Worm (Caenorhabditis elegans) whole organism, young adult: ENCODE measurements around the gene F44F4.9.
"Not testable (repeated sequence)": the region's sequence is repeated elsewhere in the genome, so short reads cannot be mapped to it uniquely, and the experiment has no call there.

Experiments used
- F57C9.4 ChIP-seq: sonication (generic microtip); optimal IDR thresholded peaks from 2 replicates; lab custom pipeline; 2017; ENCODE audit warnings: mild to moderate bottlenecking, missing genetic modification characterization, missing compliant biosample characterization
- T07F8.4 ChIP-seq: sonication (generic microtip); optimal IDR thresholded peaks from 2 replicates; lab custom pipeline; 2016; ENCODE audit warnings: mild to moderate bottlenecking, missing genetic modification characterization, moderate library complexity, missing compliant biosample characterization
- ama-1 ChIP-seq, 3 experiments: fragments of 150-350 bp in 1 of 3; sonication (generic microtip) in 2 of 3; optimal IDR thresholded peaks; 2 replicates each; lab custom pipeline; 2014 to 2018; ENCODE audit warnings: missing biosample characterization in 2 of 3, missing genetic modification characterization in 2 of 3, missing genetic modification reagents in 2 of 3
- attf-3 ChIP-seq: fragments of 200-800 bp; sonication (Bioruptor generic); conservative IDR thresholded peaks from 2 replicates; pipeline ENCODE4 v1.3.6; 2022; ENCODE audit warnings: missing genetic modification reagents, missing genetic modification characterization, missing compliant biosample characterization
- attf-6 ChIP-seq: fragments of 200-800 bp; sonication (Bioruptor generic); IDR thresholded peaks from 2 replicates; pipeline ENCODE4 v1.3.6; 2022; ENCODE audit warnings: missing genetic modification reagents, missing genetic modification characterization, missing compliant biosample characterization
- dpff-1 ChIP-seq: sonication (generic microtip); optimal IDR thresholded peaks from 2 replicates; lab custom pipeline; 2017; ENCODE audit warnings: mild to moderate bottlenecking, missing genetic modification characterization, missing compliant biosample characterization
- nhr-90 ChIP-seq: sonication (generic microtip); optimal IDR thresholded peaks from 2 replicates; lab custom pipeline; 2016; ENCODE audit warnings: missing genotype, mild to moderate bottlenecking, missing genetic modification characterization, missing compliant biosample characterization
- ztf-6 ChIP-seq: fragments of 200-800 bp; sonication (Bioruptor generic); IDR thresholded peaks from 2 replicates; pipeline ENCODE4 v1.3.6; 2022; ENCODE audit warnings: missing genetic modification reagents, missing genetic modification characterization, missing compliant biosample characterization

ce11 chrII:10904379-10904778, 11.3 kb downstream of the F44F4.9 start, which contains the start of gene sra-12:
- TF ChIP-seq T07F8.4 (tag; lab: Kevin White, UChicago); F57C9.4 (tag; lab: Kevin White, UChicago); dpff-1 (tag; lab: Kevin White, UChicago); attf-3 (GFP tag; lab: Robert Waterston, UW); attf-6 (GFP tag; lab: Robert Waterston, UW); ztf-6; ama-1 (optimal IDR thresholded peaks at IDR 0.05; lab: Kevin White, UChicago); ama-1 (GFP tag; optimal IDR thresholded peaks at IDR 0.05; lab: Kevin White, UChicago); nhr-90 (tag; lab: Kevin White, UChicago): not testable (repeated sequence)
